Worm (Caenorhabditis elegans): Measurements from ENCODE around the gene srz-31.

- TF ChIP-seq pqm-1 (tag; optimal IDR thresholded peaks at IDR 0.05) (no peak), ets-4 (tag; optimal IDR thresholded peaks at IDR 0.05) (no peak), hlh-30 (tag; optimal IDR thresholded peaks at IDR 0.05; ENCODE audit: insufficient read depth) (no peak), nhr-11 (tag; optimal IDR thresholded peaks at IDR 0.05) (no peak), syd-9 (tag; optimal IDR thresholded peaks at IDR 0.05) (no peak), ama-1 (optimal IDR thresholded peaks at IDR 0.05) (no peak), fkh-10 (GFP tag; optimal IDR thresholded peaks at IDR 0.05) (no peak), pat-9 (tag; optimal IDR thresholded peaks at IDR 0.05) (no peak)
Measured at ce11 chrIV:14143042-14143441, 5.9 kb downstream of the srz-31 start.

Data from whole organism, late embryonic.